Worm (Caenorhabditis elegans): Measurements from ENCODE around the gene R07B7.12.
"Not testable (repeated sequence)": the region's sequence is repeated elsewhere in the genome, so short reads cannot be mapped to it uniquely, and the experiment has no call there.

Gene R07B7.12

ce11 chrV:12111452-12111851 lies 22.6 kb downstream of the R07B7.12 start, which contains the start of gene lhpp-1:
TSS of gene lhpp-1 (minus strand) at chrV:12111805.
- TF ChIP-seq W03F9.2 (tag; optimal IDR thresholded peaks at IDR 0.05) (no peak), dao-5 (tag; optimal IDR thresholded peaks at IDR 0.05) (no peak), him-1 (tag; optimal IDR thresholded peaks at IDR 0.05) (no peak)

ce11 chrV:12113726-12114125 lies 24.9 kb downstream of the R07B7.12 start:
- TF ChIP-seq dao-5 (tag; optimal IDR thresholded peaks at IDR 0.05) (no peak), him-1 (tag; optimal IDR thresholded peaks at IDR 0.05) (no peak), W03F9.2 (tag; optimal IDR thresholded peaks at IDR 0.05) (no peak)

ce11 chrV:12114693-12115092 lies 25.8 kb downstream of the R07B7.12 start, which contains the start of gene spin-1:
TSS of gene spin-1 (plus strand) at chrV:12114993.
- TF ChIP-seq him-1 (tag; optimal IDR thresholded peaks at IDR 0.05) = no peak
- TF ChIP-seq W03F9.2 (tag; optimal IDR thresholded peaks at IDR 0.05) = no peak
- TF ChIP-seq dao-5 (tag; optimal IDR thresholded peaks at IDR 0.05) = no peak

- TF ChIP-seq him-1 (tag; optimal IDR thresholded peaks at IDR 0.05) = no peak
- TF ChIP-seq W03F9.2 (tag; optimal IDR thresholded peaks at IDR 0.05) = no peak
- TF ChIP-seq dao-5 (tag; optimal IDR thresholded peaks at IDR 0.05) = no peak
Measured at ce11 chrV:12115150-12115549, 26.3 kb downstream of the R07B7.12 start.

- TF ChIP-seq dao-5 (tag; optimal IDR thresholded peaks at IDR 0.05) = no peak
- TF ChIP-seq him-1 (tag; optimal IDR thresholded peaks at IDR 0.05) = no peak
- no peak for TF ChIP-seq W03F9.2 (tag; optimal IDR thresholded peaks at IDR 0.05)
Measured at ce11 chrV:12117567-12118053, 28.7 kb downstream of the R07B7.12 start, which contains the start of gene C13C4.8. TSS of gene C13C4.8 (plus strand) at chrV:12118003.

ce11 chrV:12120381-12120780 lies 31.5 kb downstream of the R07B7.12 start, which contains the start of gene C13C4.7:
TSS of gene C13C4.7 (minus strand) at chrV:12120481.
- no peak for TF ChIP-seq him-1 (tag; optimal IDR thresholded peaks at IDR 0.05)
- no peak for TF ChIP-seq W03F9.2 (tag; optimal IDR thresholded peaks at IDR 0.05)
- TF ChIP-seq dao-5 (tag; optimal IDR thresholded peaks at IDR 0.05) = no peak

- TF ChIP-seq him-1 (tag; optimal IDR thresholded peaks at IDR 0.05) (no peak), dao-5 (tag; optimal IDR thresholded peaks at IDR 0.05) (no peak), W03F9.2 (tag; optimal IDR thresholded peaks at IDR 0.05) (no peak)
Measured at ce11 chrV:12121274-12121673, 32.4 kb downstream of the R07B7.12 start, which contains the start of gene C13C4.6. TSS of gene C13C4.6 (plus strand) at chrV:12121574.

ce11 chrV:12130688-12131087 lies 41.8 kb downstream of the R07B7.12 start, which contains the start of gene C27A7.6:
TSS of gene C27A7.6 (minus strand) at chrV:12130788.
- TF ChIP-seq him-1, W03F9.2, dao-5 (tag; optimal IDR thresholded peaks at IDR 0.05): not testable (repeated sequence)

ce11 chrV:12131157-12131556 lies 42.3 kb downstream of the R07B7.12 start, which contains the start of gene enpp-1:
TSS of gene enpp-1 (plus strand) at chrV:12131457.
- not testable (repeated sequence) for TF ChIP-seq him-1, W03F9.2, dao-5 (tag; optimal IDR thresholded peaks at IDR 0.05)

- TF ChIP-seq him-1 (tag; optimal IDR thresholded peaks at IDR 0.05) (no peak), dao-5 (tag; optimal IDR thresholded peaks at IDR 0.05) (no peak), W03F9.2 (tag; optimal IDR thresholded peaks at IDR 0.05) (no peak)
Measured at ce11 chrV:12137942-12138341, 49.1 kb downstream of the R07B7.12 start.

ce11 chrV:12140625-12141024 lies 51.8 kb downstream of the R07B7.12 start, which contains the start of gene C27A7.3:
TSS of gene C27A7.3 (plus strand) at chrV:12140925.
- TF ChIP-seq W03F9.2 (tag; optimal IDR thresholded peaks at IDR 0.05) (no peak), dao-5 (tag; optimal IDR thresholded peaks at IDR 0.05) (no peak), him-1 (tag; optimal IDR thresholded peaks at IDR 0.05) (no peak)
